Fruit fly (Drosophila melanogaster) whole organism, embryonic: ENCODE results near the gene Acp32CD.

Experiments used
- CG11504 ChIP-seq: fragments of 200-800 bp; sonication (Bioruptor generic); optimal IDR thresholded peaks from 3 replicates; lab custom pipeline; 2019; ENCODE audit warnings: missing biosample characterization, mild to moderate bottlenecking, missing genetic modification characterization, moderate library complexity
- CG14050 ChIP-seq: fragments of 200-800 bp; sonication (Bioruptor generic); IDR thresholded peaks from 3 replicates; pipeline ENCODE4 v1.3.6; 2022; ENCODE audit warnings: missing biosample characterization, missing genetic modification characterization
- CG14860 ChIP-seq: fragments of 200-800 bp; sonication (Bioruptor generic); IDR thresholded peaks from 3 replicates; pipeline ENCODE4 v1.3.6; 2022; ENCODE audit warnings: missing biosample characterization, missing genetic modification characterization; ENCODE audit not compliant: partially characterized antibody
- CG5953 ChIP-seq: fragments of 200-800 bp; sonication (Bioruptor generic); IDR thresholded peaks from 2 replicates; pipeline ENCODE4 v1.3.6; 2022; ENCODE audit warnings: missing biosample characterization, missing genetic modification characterization
- D19B ChIP-seq: fragments of 200-800 bp; sonication (Bioruptor generic); optimal IDR thresholded peaks from 2 replicates; lab custom pipeline; 2017; ENCODE audit warnings: missing biosample characterization, mild to moderate bottlenecking, missing genetic modification characterization
- HmgZ ChIP-seq: fragments of 200-800 bp; sonication (Bioruptor generic); optimal IDR thresholded peaks from 2 replicates; lab custom pipeline; 2018; ENCODE audit warnings: missing biosample characterization, mild to moderate bottlenecking, missing genetic modification characterization
- PHDP ChIP-seq: fragments of 200-800 bp; sonication (Bioruptor generic); optimal IDR thresholded peaks from 3 replicates; lab custom pipeline; 2018; ENCODE audit warnings: missing biosample characterization, mild to moderate bottlenecking, missing genetic modification characterization, moderate library complexity
- Sin3A ChIP-seq: fragments of >200 bp; optimal IDR thresholded peaks from 2 replicates; lab custom pipeline; 2018

DNA sequence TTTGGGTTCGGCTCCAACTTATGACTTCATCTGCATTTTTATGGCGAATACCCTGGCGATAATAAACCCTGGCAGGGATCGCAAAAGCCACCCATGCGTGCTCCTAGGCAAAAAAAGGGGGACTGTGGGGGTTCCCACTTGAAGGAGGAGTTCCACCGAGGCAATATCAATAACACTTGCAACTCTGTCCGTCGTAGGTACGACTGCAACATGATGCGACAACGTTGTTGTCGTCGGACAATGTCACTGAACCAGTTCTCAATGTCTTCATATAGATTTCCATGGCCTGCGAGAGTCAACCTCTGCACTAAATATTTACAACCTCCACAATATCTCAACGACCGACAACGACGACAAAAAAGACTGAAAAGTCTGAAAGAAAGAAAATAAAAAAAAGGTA, 11.8 kb downstream of the Acp32CD start:
- TF ChIP-seq D19B (GFP tag; lab: Kevin White, UChicago) (no peak), CG14050 (GFP tag; lab: Robert Waterston, UW) (no peak), HmgZ (tag; lab: Kevin White, UChicago) (no peak), CG14860 (GFP tag; lab: Robert Waterston, UW) (no peak), Sin3A (no peak), PHDP (tag; lab: Kevin White, UChicago) (no peak), CG11504 (tag; lab: Kevin White, UChicago) (no peak), CG5953 (GFP tag; lab: Robert Waterston, UW) (no peak)
